Worm (Caenorhabditis elegans) whole organism, L4 larva: ENCODE results near the gene slc-30A9.

Experiments
- dmd-8 ChIP-seq: fragments of 200-800 bp; sonication (Bioruptor generic); IDR thresholded peaks from 2 replicates; pipeline ENCODE4 v1.3.6; 2022; ENCODE audit warnings: missing genetic modification characterization, missing compliant biosample characterization
- hlh-30 ChIP-seq: sonication (generic microtip); optimal IDR thresholded peaks from 2 replicates; lab custom pipeline; 2017; ENCODE audit warnings: antibody characterized with exemption, mild to moderate bottlenecking, missing genetic modification characterization, missing compliant biosample characterization; ENCODE audit not compliant: insufficient read depth
- spr-3 ChIP-seq: fragments of 200-800 bp; sonication (Bioruptor generic); optimal IDR thresholded peaks from 2 replicates; lab custom pipeline; 2018; ENCODE audit warnings: mild to moderate bottlenecking, missing genetic modification characterization, missing compliant biosample characterization

ce11 chrIII:2710211-2710610 lies 11.6 kb upstream of the slc-30A9 start:
- TF ChIP-seq dmd-8 (GFP tag; lab: Robert Waterston, UW), result no peak
- TF ChIP-seq hlh-30 (tag; lab: Kevin White, UChicago), result no peak
- TF ChIP-seq spr-3, result no peak
